Fruit fly (Drosophila melanogaster) whole organism, pupa: ENCODE measurements around the gene CG11068.
A peak's percentile ranks its signal among the peaks of the same experiment; 100 is the strongest.
"Not testable (repeated sequence)": the region's sequence is repeated elsewhere in the genome, so short reads cannot be mapped to it uniquely, and the experiment has no call there.

Source experiments
- CG10348 ChIP-seq: fragments of 200-800 bp; sonication (Bioruptor generic); IDR thresholded peaks from 2 replicates; pipeline ENCODE4 v1.3.6; 2022; ENCODE audit warnings: missing biosample characterization, missing genetic modification characterization
- CG12605 ChIP-seq: fragments of 200-800 bp; sonication (Bioruptor generic); IDR thresholded peaks from 2 replicates; pipeline ENCODE4 v1.3.6; 2022; ENCODE audit warnings: missing biosample characterization, missing genetic modification characterization
- CG13204 ChIP-seq: fragments of 200-800 bp; sonication (Bioruptor generic); optimal IDR thresholded peaks from 2 replicates; lab custom pipeline; 2018; ENCODE audit warnings: missing biosample characterization, mild to moderate bottlenecking, missing genetic modification characterization, moderate library complexity
- CG14655 ChIP-seq: fragments of 200-800 bp; sonication (Bioruptor generic); optimal IDR thresholded peaks from 3 replicates; lab custom pipeline; 2017; ENCODE audit warnings: mild to moderate bottlenecking, missing biosample characterization, missing genetic modification reagents, missing genetic modification characterization
- CG15710 ChIP-seq: fragments of 200-800 bp; sonication (Bioruptor generic); optimal IDR thresholded peaks from 2 replicates; lab custom pipeline; 2018; ENCODE audit warnings: missing biosample characterization, mild to moderate bottlenecking, missing genetic modification characterization, moderate library complexity
- CG17806 ChIP-seq: fragments of 200-800 bp; sonication (Bioruptor generic); optimal IDR thresholded peaks from 2 replicates; lab custom pipeline; 2018; ENCODE audit warnings: missing biosample characterization, mild to moderate bottlenecking, missing genetic modification characterization, moderate library complexity
- CG32121 ChIP-seq: fragments of 200-800 bp; sonication (Bioruptor generic); IDR thresholded peaks from 2 replicates; pipeline ENCODE4 v1.3.6; 2022; ENCODE audit warnings: missing biosample characterization, missing genetic modification characterization
- CG34367 ChIP-seq: fragments of 200-800 bp; sonication (Bioruptor generic); optimal IDR thresholded peaks from 2 replicates; lab custom pipeline; 2018; ENCODE audit warnings: missing biosample characterization, mild to moderate bottlenecking, missing genetic modification characterization
- CG4496 ChIP-seq: fragments of 200-800 bp; sonication (Bioruptor generic); IDR thresholded peaks from 3 replicates; pipeline ENCODE4 v1.3.6; 2022; ENCODE audit warnings: missing biosample characterization, missing genetic modification characterization
- CG8159 ChIP-seq: fragments of 200-800 bp; sonication (Bioruptor generic); optimal IDR thresholded peaks from 3 replicates; lab custom pipeline; 2018; ENCODE audit warnings: missing biosample characterization, mild to moderate bottlenecking, missing genetic modification characterization, moderate library complexity
- CG8301 ChIP-seq: fragments of 200-800 bp; sonication (Bioruptor generic); optimal IDR thresholded peaks from 2 replicates; lab custom pipeline; 2018; ENCODE audit warnings: missing biosample characterization, mild to moderate bottlenecking, missing genetic modification characterization
- CG9948 ChIP-seq: fragments of 200-800 bp; sonication (Bioruptor generic); optimal IDR thresholded peaks from 2 replicates; lab custom pipeline; 2018; ENCODE audit warnings: missing biosample characterization, mild to moderate bottlenecking, missing genetic modification characterization, moderate library complexity
- D1 ChIP-seq: fragments of 200-800 bp; sonication (Bioruptor generic); optimal IDR thresholded peaks from 2 replicates; lab custom pipeline; 2018; ENCODE audit warnings: missing biosample characterization, mild to moderate bottlenecking, missing genetic modification characterization, moderate library complexity
- EcR ChIP-seq: fragments of 200-800 bp; sonication (Bioruptor generic); optimal IDR thresholded peaks from 3 replicates; lab custom pipeline; 2019; ENCODE audit warnings: missing biosample characterization, missing genetic modification characterization, mild to moderate bottlenecking, moderate library complexity, missing genetic modification reagents
- Ets98B ChIP-seq: fragments of 200-800 bp; sonication (Bioruptor generic); IDR thresholded peaks from 2 replicates; pipeline ENCODE4 v1.3.6; 2022; ENCODE audit warnings: missing biosample characterization, missing genetic modification characterization
- Pif1A ChIP-seq: fragments of 200-800 bp; sonication (Bioruptor generic); optimal IDR thresholded peaks from 3 replicates; lab custom pipeline; 2016; ENCODE audit warnings: missing biosample characterization, missing genetic modification characterization
- Pif1B ChIP-seq: fragments of 200-800 bp; sonication (Bioruptor generic); optimal IDR thresholded peaks from 3 replicates; lab custom pipeline; 2016; ENCODE audit warnings: missing biosample characterization, missing genetic modification characterization
- Snoo ChIP-seq: fragments of 200-800 bp; sonication (Bioruptor generic); optimal IDR thresholded peaks from 3 replicates; lab custom pipeline; 2017; ENCODE audit warnings: missing biosample characterization, mild to moderate bottlenecking, missing genetic modification characterization, inconsistent platforms
- fd96Ca ChIP-seq: fragments of 200-800 bp; sonication (Bioruptor generic); IDR thresholded peaks from 3 replicates; pipeline ENCODE4 v1.3.6; 2022; ENCODE audit warnings: missing biosample characterization, missing genetic modification characterization
- gl ChIP-seq: fragments of 200-800 bp; sonication (Bioruptor generic); optimal IDR thresholded peaks from 2 replicates; lab custom pipeline; 2018; ENCODE audit warnings: missing biosample characterization, mild to moderate bottlenecking, missing genetic modification characterization
- rn ChIP-seq: fragments of 200-800 bp; sonication (Bioruptor generic); IDR thresholded peaks from 2 replicates; pipeline ENCODE4 v1.3.6; 2022; ENCODE audit warnings: missing biosample characterization, missing genetic modification characterization

CG11068 gene

dm6 chrX:13995977-13996723 lies 41.1 kb downstream of the CG11068 start, which contains the start of gene ben:
TSS of gene ben (plus strand) at chrX:13996345.
- TF ChIP-seq CG12605 (GFP tag; lab: Robert Waterston, UW) = peak; percentile 50; the same call in 1 of the 2 replicates
- TF ChIP-seq CG10348 (GFP tag; lab: Robert Waterston, UW) = no peak; the same call in 1 of the 2 replicates
- TF ChIP-seq CG17806 (tag; lab: Kevin White, UChicago) = peak; percentile 60
- peak; percentile 74 for TF ChIP-seq CG32121 (GFP tag; lab: Robert Waterston, UW)
- no peak for TF ChIP-seq D1
- TF ChIP-seq Pif1A (GFP tag; lab: Kevin White, UChicago) = peak; percentile 66
- TF ChIP-seq CG13204 (GFP tag; lab: Kevin White, UChicago) = peak; percentile 42
- peak; percentile 61 for TF ChIP-seq Pif1B (GFP tag; lab: Kevin White, UChicago)
- TF ChIP-seq CG8159 (tag; lab: Kevin White, UChicago) = peak; percentile 81
- TF ChIP-seq EcR (GFP tag; lab: Kevin White, UChicago) = no peak
- peak; percentile 55; the same call in 1 of the 2 replicates for TF ChIP-seq rn (GFP tag; lab: Robert Waterston, UW)
- peak; percentile 76 for TF ChIP-seq CG9948 (tag; lab: Kevin White, UChicago)
- TF ChIP-seq CG4496 (GFP tag; lab: Robert Waterston, UW) = peak; percentile 87
- TF ChIP-seq gl = peak; percentile 2
- peak; percentile 80 for TF ChIP-seq Snoo (tag; lab: Kevin White, UChicago)
- TF ChIP-seq CG8301 = peak; percentile 66
- TF ChIP-seq CG14655 (GFP tag; lab: Kevin White, UChicago) = peak; percentile 79
- peak; percentile 67 for TF ChIP-seq Ets98B (GFP tag; lab: Robert Waterston, UW)
- TF ChIP-seq CG34367 (tag; lab: Kevin White, UChicago) = peak; percentile 72
- peak; percentile 82 for TF ChIP-seq CG15710 (tag; lab: Kevin White, UChicago)
- peak; percentile 84 for TF ChIP-seq fd96Ca

dm6 chrX:13996724-13997281 lies 41.8 kb downstream of the CG11068 start:
- TF ChIP-seq CG8159 (tag; lab: Kevin White, UChicago) = no peak

dm6 chrX:13999910-14000309 lies 44.9 kb downstream of the CG11068 start, which contains the start of gene Ste12DOR:
TSS of gene Ste12DOR (plus strand) at chrX:14000210.
- not testable (repeated sequence) for TF ChIP-seq CG13204 (GFP tag; lab: Kevin White, UChicago); fd96Ca; Ets98B (GFP tag; lab: Robert Waterston, UW)
